Fruit fly (Drosophila melanogaster) whole organism, prepupa: Measurements from ENCODE around the gene mRF1.
A peak's percentile ranks its signal among the peaks of the same experiment; 100 is the strongest.
"Not testable (repeated sequence)": the region's sequence is repeated elsewhere in the genome, so short reads cannot be mapped to it uniquely, and the experiment has no call there.

Experiments
- Blimp-1 ChIP-seq: fragments of 200-800 bp; sonication (Bioruptor generic); optimal IDR thresholded peaks from 3 replicates; lab custom pipeline; 2017; ENCODE audit warnings: missing biosample characterization, missing genetic modification characterization, mild to moderate bottlenecking, moderate library complexity, missing genetic modification reagents
- CG11294 ChIP-seq: fragments of 200-800 bp; sonication (Bioruptor generic); IDR thresholded peaks from 2 replicates; pipeline ENCODE4 v1.3.6; 2022; ENCODE audit warnings: missing biosample characterization, missing genetic modification characterization
- CG11762 ChIP-seq: fragments of 200-800 bp; sonication (Bioruptor generic); optimal IDR thresholded peaks from 3 replicates; lab custom pipeline; 2016; ENCODE audit warnings: missing biosample characterization, missing genetic modification characterization; ENCODE audit not compliant: insufficient read depth
- CG15336 ChIP-seq: fragments of 200-800 bp; sonication (Bioruptor generic); IDR thresholded peaks from 2 replicates; pipeline ENCODE4 v1.3.6; 2022; ENCODE audit warnings: missing biosample characterization, missing genetic modification characterization
- CG3032 ChIP-seq: fragments of 200-800 bp; optimal IDR thresholded peaks from 2 replicates; lab custom pipeline; 2019; ENCODE audit warnings: missing biosample characterization, mild to moderate bottlenecking, missing genetic modification characterization, moderate library complexity
- CG32006 ChIP-seq: fragments of 200-800 bp; sonication (Bioruptor generic); optimal IDR thresholded peaks from 3 replicates; lab custom pipeline; 2017; ENCODE audit warnings: missing biosample characterization, mild to moderate bottlenecking, missing genetic modification characterization
- CG3919 ChIP-seq: fragments of 200-800 bp; sonication (Bioruptor generic); optimal IDR thresholded peaks from 3 replicates; lab custom pipeline; 2016; ENCODE audit warnings: missing biosample characterization, missing genetic modification characterization
- CG6792 ChIP-seq: fragments of 200-800 bp; sonication (Bioruptor generic); optimal IDR thresholded peaks from 3 replicates; lab custom pipeline; 2016; ENCODE audit warnings: missing biosample characterization, missing genetic modification characterization
- CG6854 ChIP-seq: fragments of 200-800 bp; sonication (Bioruptor generic); optimal IDR thresholded peaks from 2 replicates; lab custom pipeline; 2017; ENCODE audit warnings: missing biosample characterization, mild to moderate bottlenecking, missing genetic modification characterization
- CG7368 ChIP-seq: fragments of 200-800 bp; sonication (Bioruptor generic); optimal IDR thresholded peaks from 3 replicates; lab custom pipeline; 2016; ENCODE audit warnings: missing biosample characterization, missing genetic modification characterization
- CG8632 ChIP-seq: fragments of 200-800 bp; sonication (Bioruptor generic); optimal IDR thresholded peaks from 3 replicates; lab custom pipeline; 2016; ENCODE audit warnings: missing biosample characterization, missing genetic modification characterization
- Eip75B ChIP-seq: fragments of 200-800 bp; sonication (Bioruptor generic); optimal IDR thresholded peaks from 3 replicates; lab custom pipeline; 2016; ENCODE audit warnings: missing biosample characterization, missing genetic modification characterization
- Eip78C ChIP-seq: fragments of 200-800 bp; sonication (Bioruptor generic); peaks from one replicate; lab custom pipeline; 2016; ENCODE audit warnings: missing biosample characterization, missing genetic modification characterization
- Eip93F ChIP-seq: fragments of 200-800 bp; sonication (Bioruptor generic); optimal IDR thresholded peaks from 2 replicates; lab custom pipeline; 2016; ENCODE audit warnings: missing biosample characterization, mild to moderate bottlenecking, missing genetic modification characterization
- Hr38 ChIP-seq: sonication (Bioruptor generic); optimal IDR thresholded peaks from 2 replicates; lab custom pipeline; 2016; ENCODE audit warnings: missing biosample characterization, missing genetic modification characterization
- Hr39 ChIP-seq: fragments of 200-800 bp; sonication (Bioruptor generic); optimal IDR thresholded peaks from 2 replicates; lab custom pipeline; 2016; ENCODE audit warnings: missing biosample characterization, missing genetic modification characterization
- Hr4 ChIP-seq: fragments of 200-800 bp; sonication (Bioruptor generic); optimal IDR thresholded peaks from 3 replicates; lab custom pipeline; 2016; ENCODE audit warnings: missing biosample characterization, missing genetic modification characterization
- Sox102F ChIP-seq: fragments of 200-800 bp; sonication (Bioruptor generic); optimal IDR thresholded peaks from 2 replicates; lab custom pipeline; 2016; ENCODE audit warnings: missing biosample characterization, mild to moderate bottlenecking, missing genetic modification characterization
- Sox14 ChIP-seq: fragments of 200-800 bp; sonication (Bioruptor generic); optimal IDR thresholded peaks from 3 replicates; lab custom pipeline; 2016; ENCODE audit warnings: missing biosample characterization, missing genetic modification characterization
- Sox15 ChIP-seq: fragments of 200-800 bp; sonication (Bioruptor generic); optimal IDR thresholded peaks from 3 replicates; lab custom pipeline; 2016; ENCODE audit warnings: missing biosample characterization, missing genetic modification characterization
- achi ChIP-seq: fragments of 200-800 bp; sonication (Bioruptor generic); optimal IDR thresholded peaks from 3 replicates; lab custom pipeline; 2016; ENCODE audit warnings: missing biosample characterization, missing genetic modification characterization
- cyc ChIP-seq: fragments of 200-800 bp; sonication (Bioruptor generic); optimal IDR thresholded peaks from 3 replicates; lab custom pipeline; 2016; ENCODE audit warnings: missing biosample characterization, missing genetic modification characterization
- dac ChIP-seq: fragments of 200-800 bp; sonication (Bioruptor generic); optimal IDR thresholded peaks from 2 replicates; lab custom pipeline; 2017; ENCODE audit warnings: missing biosample characterization, mild to moderate bottlenecking, missing genetic modification characterization
- eg ChIP-seq: fragments of 200-800 bp; sonication (Bioruptor generic); IDR thresholded peaks from 3 replicates; pipeline ENCODE4 v1.3.6; 2022; ENCODE audit warnings: missing biosample characterization, missing genetic modification characterization
- esn ChIP-seq: fragments of 200-800 bp; sonication (Bioruptor generic); optimal IDR thresholded peaks from 2 replicates; lab custom pipeline; 2016; ENCODE audit warnings: missing biosample characterization, mild to moderate bottlenecking, missing genetic modification characterization, moderate library complexity
- fkh ChIP-seq: fragments of 200-800 bp; sonication (Bioruptor generic); optimal IDR thresholded peaks from 3 replicates; lab custom pipeline; 2017; ENCODE audit warnings: missing biosample characterization, mild to moderate bottlenecking, missing genetic modification characterization, moderate library complexity
- lz ChIP-seq: fragments of 200-800 bp; sonication (Bioruptor generic); optimal IDR thresholded peaks from 3 replicates; lab custom pipeline; 2016; ENCODE audit warnings: missing biosample characterization, missing genetic modification characterization
- net ChIP-seq: fragments of 200-800 bp; sonication (Bioruptor generic); optimal IDR thresholded peaks from 3 replicates; lab custom pipeline; 2016; ENCODE audit warnings: missing biosample characterization, missing genetic modification characterization
- salr ChIP-seq, 2 experiments: fragments of 200-800 bp; sonication (Bioruptor generic); optimal IDR thresholded peaks; 3 replicates each; lab custom pipeline; 2016 to 2018; ENCODE audit warnings: missing biosample characterization in 2 of 2, missing genetic modification characterization in 2 of 2, mild to moderate bottlenecking in 1 of 2
- spab ChIP-seq: fragments of 200-800 bp; sonication (Bioruptor generic); optimal IDR thresholded peaks from 2 replicates; lab custom pipeline; 2017; ENCODE audit warnings: missing biosample characterization, mild to moderate bottlenecking, missing genetic modification characterization, missing genetic modification reagents
- svp ChIP-seq: fragments of 200-800 bp; sonication (Bioruptor generic); peaks from one replicate; lab custom pipeline; 2016; ENCODE audit warnings: missing biosample characterization, missing genetic modification characterization
- topi ChIP-seq: fragments of 200-800 bp; sonication (Bioruptor generic); optimal IDR thresholded peaks from 3 replicates; lab custom pipeline; 2016; ENCODE audit warnings: missing biosample characterization, missing genetic modification characterization

Gene mRF1

dm6 chr2L:13206077-13206668, 13.6 kb upstream of the mRF1 start (continued):
- TF ChIP-seq CG6854 = no peak
- no peak for TF ChIP-seq dac
- no peak for TF ChIP-seq Hr38 (GFP tag; lab: Kevin White, UChicago)

- no peak for TF ChIP-seq Sox14
- TF ChIP-seq achi = no peak
- TF ChIP-seq CG11294 (GFP tag; lab: Robert Waterston, UW) = no peak
- no peak for TF ChIP-seq Hr39 (GFP tag; lab: Kevin White, UChicago)
- TF ChIP-seq Eip75B = no peak
Observed at dm6 chr2L:13206857-13207463, 12.8 kb upstream of the mRF1 start.

dm6 chr2L:13211764-13212265, 8.0 kb upstream of the mRF1 start, which contains the start of gene CG15482:
CG15482 (minus strand) TSS chr2L:13211814.
- TF ChIP-seq svp, dac, net: not testable (repeated sequence)

- no peak for TF ChIP-seq CG11762 (GFP tag; lab: Kevin White, UChicago)
- no peak for TF ChIP-seq CG8632
- no peak for TF ChIP-seq Eip93F (GFP tag; lab: Kevin White, UChicago)
- TF ChIP-seq salr (GFP tag; optimal IDR thresholded peaks at IDR 0.05; lab: Kevin White, UChicago) = no peak
- no peak for TF ChIP-seq eg (GFP tag; lab: Robert Waterston, UW)
- no peak for TF ChIP-seq CG3919
- TF ChIP-seq Blimp-1 (GFP tag; lab: Kevin White, UChicago) = no peak
- no peak for TF ChIP-seq CG32006 (GFP tag; lab: Kevin White, UChicago)
- no peak for TF ChIP-seq Hr4 (GFP tag; lab: Kevin White, UChicago)
- no peak for TF ChIP-seq esn (GFP tag; lab: Kevin White, UChicago)
- no peak for TF ChIP-seq lz (GFP tag; lab: Kevin White, UChicago)
- TF ChIP-seq spab = no peak
- TF ChIP-seq CG7368 (GFP tag; lab: Kevin White, UChicago) = no peak
- TF ChIP-seq CG15336 (GFP tag; lab: Robert Waterston, UW) = no peak
- TF ChIP-seq Sox14 = no peak
- TF ChIP-seq Sox15 (GFP tag; lab: Kevin White, UChicago) = no peak
- TF ChIP-seq net = no peak
- no peak for TF ChIP-seq topi (GFP tag; lab: Kevin White, UChicago)
- no peak for TF ChIP-seq CG6792 (GFP tag; lab: Kevin White, UChicago)
- TF ChIP-seq Sox102F (GFP tag; lab: Kevin White, UChicago) = no peak
Observed at dm6 chr2L:13215010-13215409, 4.8 kb upstream of the mRF1 start, which contains the start of gene kek4. kek4 (minus strand) TSS chr2L:13215350.

- peak; percentile 78 for TF ChIP-seq Eip78C (GFP tag; lab: Kevin White, UChicago)
- TF ChIP-seq esn (GFP tag; lab: Kevin White, UChicago) = peak; percentile 58
- TF ChIP-seq svp = peak; percentile 92
- TF ChIP-seq topi (GFP tag; lab: Kevin White, UChicago) = peak; percentile 45
- TF ChIP-seq lz (GFP tag; lab: Kevin White, UChicago) = peak; percentile 11
- TF ChIP-seq CG3032 (tag; lab: Kevin White, UChicago) = peak; percentile 9
- TF ChIP-seq fkh (GFP tag; lab: Kevin White, UChicago) = peak; percentile 34
- peak; percentile 29; the same call in 1 of the 2 replicates for TF ChIP-seq CG15336 (GFP tag; lab: Robert Waterston, UW)
- TF ChIP-seq cyc (GFP tag; lab: Kevin White, UChicago) = peak; percentile 49
Observed at dm6 chr2L:13215640-13216129, 4.1 kb upstream of the mRF1 start.
